Worm (Caenorhabditis elegans) whole organism, mixed stage, embryonic: ENCODE data around the gene Y38C1BA.4.

Experiments
- M03D4.4 ChIP-seq: sonication (generic microtip); optimal IDR thresholded peaks from 2 replicates; lab custom pipeline; 2017; ENCODE audit warnings: mild to moderate bottlenecking, missing genetic modification characterization, missing compliant biosample characterization
- bed-3 ChIP-seq: fragments of 200-800 bp; sonication (Bioruptor generic); optimal IDR thresholded peaks from 3 replicates; lab custom pipeline; 2018; ENCODE audit warnings: mild to moderate bottlenecking, missing genetic modification characterization, moderate library complexity, missing compliant biosample characterization
- blmp-1 ChIP-seq: fragments of 150-350 bp; optimal IDR thresholded peaks from 2 replicates; lab custom pipeline; 2014; ENCODE audit warnings: missing biosample characterization, missing genetic modification characterization
- ceh-39 ChIP-seq: fragments of 150-350 bp; optimal IDR thresholded peaks from 2 replicates; lab custom pipeline; 2014; ENCODE audit warnings: missing biosample characterization, missing genetic modification characterization
- ceh-43 ChIP-seq: fragments of 200-800 bp; sonication (Bioruptor generic); optimal IDR thresholded peaks from 2 replicates; lab custom pipeline; 2018; ENCODE audit warnings: mild to moderate bottlenecking, missing genetic modification characterization, moderate library complexity, missing compliant biosample characterization
- ceh-83 ChIP-seq: fragments of 200-800 bp; sonication (Bioruptor generic); optimal IDR thresholded peaks from 2 replicates; lab custom pipeline; 2018; ENCODE audit warnings: mild to moderate bottlenecking, missing genetic modification characterization, missing compliant biosample characterization
- ces-1 ChIP-seq: fragments of 150-350 bp; optimal IDR thresholded peaks from 2 replicates; lab custom pipeline; 2014; ENCODE audit warnings: missing biosample characterization, missing genetic modification reagents, missing genetic modification characterization
- cnd-1 ChIP-seq: fragments of 200-800 bp; sonication (Bioruptor generic); optimal IDR thresholded peaks from 2 replicates; lab custom pipeline; 2018; ENCODE audit warnings: mild to moderate bottlenecking, missing genetic modification characterization, missing compliant biosample characterization
- drap-1 ChIP-seq: fragments of 200-800 bp; sonication (Bioruptor generic); optimal IDR thresholded peaks from 3 replicates; lab custom pipeline; 2018; ENCODE audit warnings: mild to moderate bottlenecking, missing genetic modification characterization, missing compliant biosample characterization
- elt-1 ChIP-seq: sonication (generic microtip); optimal IDR thresholded peaks from 2 replicates; lab custom pipeline; 2017; ENCODE audit warnings: missing genetic modification characterization, mild to moderate bottlenecking, missing compliant biosample characterization, antibody characterized with exemption, moderate library complexity, borderline replicate concordance; ENCODE audit not compliant: insufficient read depth
- elt-3 ChIP-seq: fragments of 150-350 bp; optimal IDR thresholded peaks from 2 replicates; lab custom pipeline; 2014; ENCODE audit warnings: missing biosample characterization, missing genetic modification characterization
- flh-1 ChIP-seq: fragments of 200-800 bp; sonication (Bioruptor generic); optimal IDR thresholded peaks from 2 replicates; lab custom pipeline; 2018; ENCODE audit warnings: mild to moderate bottlenecking, missing genetic modification characterization, moderate library complexity, missing compliant biosample characterization
- ham-2 ChIP-seq: fragments of 200-800 bp; sonication (Bioruptor generic); optimal IDR thresholded peaks from 2 replicates; lab custom pipeline; 2018; ENCODE audit warnings: mild to moderate bottlenecking, missing genetic modification characterization, missing compliant biosample characterization
- hlh-1 ChIP-seq: fragments of 150-350 bp; optimal IDR thresholded peaks from 2 replicates; lab custom pipeline; 2014; ENCODE audit warnings: missing biosample characterization, missing genetic modification reagents, missing genetic modification characterization
- lin-13 ChIP-seq: fragments of 150-350 bp; optimal IDR thresholded peaks from 2 replicates; lab custom pipeline; 2014; ENCODE audit warnings: missing biosample characterization, missing genetic modification characterization
- lin-32 ChIP-seq: fragments of 200-800 bp; sonication (Bioruptor generic); optimal IDR thresholded peaks from 2 replicates; lab custom pipeline; 2018; ENCODE audit warnings: mild to moderate bottlenecking, missing genetic modification characterization, missing compliant biosample characterization
- lsy-2 ChIP-seq: fragments of 150-350 bp; optimal IDR thresholded peaks from 2 replicates; lab custom pipeline; 2014; ENCODE audit warnings: missing biosample characterization, missing genetic modification characterization
- mab-5 ChIP-seq: fragments of 150-350 bp; optimal IDR thresholded peaks from 2 replicates; lab custom pipeline; 2014; ENCODE audit warnings: missing biosample characterization, missing genetic modification characterization
- mep-1 ChIP-seq: fragments of 150-350 bp; optimal IDR thresholded peaks from 2 replicates; lab custom pipeline; 2017; ENCODE audit warnings: missing biosample characterization, missing genetic modification reagents, missing genetic modification characterization, inconsistent platforms
- mls-2 ChIP-seq: sonication (generic microtip); optimal IDR thresholded peaks from 2 replicates; lab custom pipeline; 2016; ENCODE audit warnings: mild to moderate bottlenecking, missing genetic modification characterization, moderate library complexity, missing compliant biosample characterization
- nhr-12 ChIP-seq: fragments of 150-350 bp; optimal IDR thresholded peaks from 2 replicates; lab custom pipeline; 2014; ENCODE audit warnings: missing biosample characterization, missing genetic modification characterization
- nhr-2 ChIP-seq: fragments of 150-350 bp; optimal IDR thresholded peaks from 2 replicates; lab custom pipeline; 2014; ENCODE audit warnings: missing biosample characterization, missing genetic modification characterization
- nhr-237 ChIP-seq: fragments of 150-350 bp; optimal IDR thresholded peaks from 2 replicates; lab custom pipeline; 2014; ENCODE audit warnings: missing biosample characterization, missing genetic modification characterization
- nhr-28 ChIP-seq: fragments of 150-350 bp; optimal IDR thresholded peaks from 2 replicates; lab custom pipeline; 2014; ENCODE audit warnings: missing biosample characterization, missing genetic modification characterization
- nhr-76 ChIP-seq: sonication (generic microtip); optimal IDR thresholded peaks from 2 replicates; lab custom pipeline; 2017; ENCODE audit warnings: missing biosample characterization, missing genetic modification characterization
- pha-4 ChIP-seq: fragments of 150-350 bp; optimal IDR thresholded peaks from 2 replicates; lab custom pipeline; 2018; ENCODE audit warnings: missing biosample characterization, missing genetic modification reagents, missing genetic modification characterization
- sem-2 ChIP-seq: fragments of 200-800 bp; sonication (Bioruptor generic); optimal IDR thresholded peaks from 2 replicates; lab custom pipeline; 2018; ENCODE audit warnings: mild to moderate bottlenecking, missing genetic modification characterization, missing compliant biosample characterization
- sptf-1 ChIP-seq: sonication (generic microtip); optimal IDR thresholded peaks from 2 replicates; lab custom pipeline; 2017; ENCODE audit warnings: mild to moderate bottlenecking, missing genetic modification characterization, moderate library complexity, missing compliant biosample characterization
- tbx-8 ChIP-seq: fragments of 200-800 bp; sonication (Bioruptor generic); optimal IDR thresholded peaks from 2 replicates; lab custom pipeline; 2018; ENCODE audit warnings: mild to moderate bottlenecking, missing genetic modification characterization, moderate library complexity, missing compliant biosample characterization
- unc-120 ChIP-seq: sonication (generic microtip); optimal IDR thresholded peaks from 2 replicates; lab custom pipeline; 2017; ENCODE audit warnings: missing genetic modification characterization, missing compliant biosample characterization; ENCODE audit not compliant: poor library complexity, severe bottlenecking
- unc-39 ChIP-seq: fragments of 150-350 bp; optimal IDR thresholded peaks from 2 replicates; lab custom pipeline; 2014; ENCODE audit warnings: missing biosample characterization, missing genetic modification characterization
- unc-62 ChIP-seq: fragments of 150-350 bp; optimal IDR thresholded peaks from 2 replicates; lab custom pipeline; 2014; ENCODE audit warnings: missing biosample characterization, missing genetic modification reagents, missing genetic modification characterization
- zip-8 ChIP-seq: fragments of 150-350 bp; optimal IDR thresholded peaks from 2 replicates; lab custom pipeline; 2014; ENCODE audit warnings: missing biosample characterization, missing genetic modification characterization
- ztf-11 ChIP-seq: fragments of 150-350 bp; optimal IDR thresholded peaks from 2 replicates; lab custom pipeline; 2014; ENCODE audit warnings: missing biosample characterization, missing genetic modification characterization

Y38C1BA.4 gene

ce11 chrIV:1845061-1845460, 23.4 kb downstream of the Y38C1BA.4 start:
- TF ChIP-seq pha-4 (tag; lab: Kevin White, UChicago), result no peak
- TF ChIP-seq unc-39 (tag; lab: Kevin White, UChicago), result no peak
- no peak for TF ChIP-seq zip-8 (tag; lab: Kevin White, UChicago)
- TF ChIP-seq nhr-12 (tag; lab: Kevin White, UChicago), result no peak
- TF ChIP-seq lin-32 (GFP tag; lab: Kevin White, UChicago), result no peak
- TF ChIP-seq elt-1, result no peak
- no peak for TF ChIP-seq unc-62 (GFP tag; lab: Kevin White, UChicago)
- TF ChIP-seq mab-5, result no peak
- no peak for TF ChIP-seq nhr-2 (tag; lab: Kevin White, UChicago)
- no peak for TF ChIP-seq ceh-83
- no peak for TF ChIP-seq blmp-1
- no peak for TF ChIP-seq mep-1 (tag; lab: Kevin White, UChicago)
- TF ChIP-seq unc-120 (tag; lab: Kevin White, UChicago), result peak; percentile 0
- no peak for TF ChIP-seq ceh-43 (GFP tag; lab: Kevin White, UChicago)
- TF ChIP-seq mls-2, result peak; percentile 29
- TF ChIP-seq nhr-76 (tag; lab: Kevin White, UChicago), result no peak
- no peak for TF ChIP-seq tbx-8 (GFP tag; lab: Kevin White, UChicago)
- peak; percentile 63 for TF ChIP-seq ces-1 (GFP tag; lab: Kevin White, UChicago)
- TF ChIP-seq cnd-1, result no peak
- no peak for TF ChIP-seq nhr-237 (tag; lab: Kevin White, UChicago)
- no peak for TF ChIP-seq nhr-28 (tag; lab: Kevin White, UChicago)
- no peak for TF ChIP-seq elt-3
- TF ChIP-seq M03D4.4 (tag; lab: Kevin White, UChicago), result peak; percentile 39
- TF ChIP-seq sem-2 (GFP tag; lab: Kevin White, UChicago), result no peak
- no peak for TF ChIP-seq hlh-1
- TF ChIP-seq flh-1 (GFP tag; lab: Kevin White, UChicago), result no peak
- TF ChIP-seq lsy-2 (tag; lab: Kevin White, UChicago), result no peak
- no peak for TF ChIP-seq sptf-1
- no peak for TF ChIP-seq ham-2 (GFP tag; lab: Kevin White, UChicago)
- TF ChIP-seq lin-13 (tag; lab: Kevin White, UChicago), result no peak
- TF ChIP-seq ztf-11 (tag; lab: Kevin White, UChicago), result no peak
- no peak for TF ChIP-seq drap-1 (GFP tag; lab: Kevin White, UChicago)

ce11 chrIV:1846451-1846850, 24.8 kb downstream of the Y38C1BA.4 start:
- no peak for TF ChIP-seq zip-8 (tag; lab: Kevin White, UChicago)
- no peak for TF ChIP-seq mab-5
- no peak for TF ChIP-seq sptf-1
- TF ChIP-seq ces-1 (GFP tag; lab: Kevin White, UChicago), result peak; percentile 69
- TF ChIP-seq ceh-39, result no peak

ce11 chrIV:1847912-1848311, 26.3 kb downstream of the Y38C1BA.4 start, which contains the start of gene egl-4:
Gene egl-4, plus strand, starts transcription at chrIV:1848071.
- TF ChIP-seq blmp-1, result no peak
- no peak for TF ChIP-seq ham-2 (GFP tag; lab: Kevin White, UChicago)
- no peak for TF ChIP-seq nhr-12 (tag; lab: Kevin White, UChicago)
- TF ChIP-seq elt-3, result no peak
- no peak for TF ChIP-seq mls-2
- TF ChIP-seq zip-8 (tag; lab: Kevin White, UChicago), result no peak

ce11 chrIV:1853934-1854438, 32.3 kb downstream of the Y38C1BA.4 start:
- TF ChIP-seq bed-3 (GFP tag; lab: Kevin White, UChicago) (no peak), M03D4.4 (tag; lab: Kevin White, UChicago) (no peak), elt-3 (no peak), flh-1 (GFP tag; lab: Kevin White, UChicago) (no peak), ceh-83 (no peak), lin-13 (tag; lab: Kevin White, UChicago) (no peak), nhr-76 (tag; lab: Kevin White, UChicago) (no peak), blmp-1 (no peak), hlh-1 (no peak), ceh-43 (GFP tag; lab: Kevin White, UChicago) (no peak), elt-1 (no peak), ceh-39 (no peak), mab-5 (no peak)
- TF ChIP-seq, all 35 proteins: peak for 0
